Worm (Caenorhabditis elegans) whole organism, L2 larva: Measurements from ENCODE around the gene his-42.
"Not testable (repeated sequence)": the region's sequence is repeated elsewhere in the genome, so short reads cannot be mapped to it uniquely, and the experiment has no call there.

ENCODE experiments used
- C34F6.9 ChIP-seq: fragments of 150-350 bp; optimal IDR thresholded peaks from 2 replicates; lab custom pipeline; 2014; ENCODE audit warnings: missing biosample characterization, missing genetic modification characterization
- F13H6.1 ChIP-seq: sonication (generic microtip); optimal IDR thresholded peaks from 2 replicates; lab custom pipeline; 2016; ENCODE audit warnings: missing genetic modification characterization, missing compliant biosample characterization
- Y55F3AM.14 ChIP-seq: fragments of 200-800 bp; sonication (Bioruptor generic); optimal IDR thresholded peaks from 2 replicates; lab custom pipeline; 2018; ENCODE audit warnings: mild to moderate bottlenecking, missing genetic modification characterization, missing compliant biosample characterization
- alr-1 ChIP-seq: fragments of 150-350 bp; optimal IDR thresholded peaks from 2 replicates; lab custom pipeline; 2014; ENCODE audit warnings: missing biosample characterization, missing genetic modification characterization
- ama-1 ChIP-seq: fragments of 150-350 bp; optimal IDR thresholded peaks from 2 replicates; lab custom pipeline; 2018; ENCODE audit warnings: inconsistent platforms
- ceh-16 ChIP-seq: fragments of 150-350 bp; optimal IDR thresholded peaks from 2 replicates; lab custom pipeline; 2014; ENCODE audit warnings: missing biosample characterization, missing genetic modification characterization
- ceh-82 ChIP-seq: fragments of 150-350 bp; optimal IDR thresholded peaks from 2 replicates; lab custom pipeline; 2014; ENCODE audit warnings: missing biosample characterization, missing genetic modification characterization
- crh-2 ChIP-seq: sonication (generic microtip); optimal IDR thresholded peaks from 2 replicates; lab custom pipeline; 2017; ENCODE audit warnings: missing biosample characterization, missing genetic modification characterization
- egl-27 ChIP-seq: sonication (generic microtip); optimal IDR thresholded peaks from 3 replicates; lab custom pipeline; 2017; ENCODE audit warnings: missing biosample characterization, missing genetic modification reagents, missing genetic modification characterization
- fos-1 ChIP-seq: fragments of 150-350 bp; optimal IDR thresholded peaks from 2 replicates; lab custom pipeline; 2014; ENCODE audit warnings: missing biosample characterization, missing genetic modification characterization
- gmeb-1 ChIP-seq: fragments of 150-350 bp; optimal IDR thresholded peaks from 2 replicates; lab custom pipeline; 2014; ENCODE audit warnings: missing biosample characterization, missing genetic modification characterization
- lin-11 ChIP-seq: fragments of 150-350 bp; sonication (generic microtip); optimal IDR thresholded peaks from 2 replicates; lab custom pipeline; 2014; ENCODE audit warnings: missing biosample characterization, missing genetic modification characterization, inconsistent platforms, mixed read lengths
- lin-13 ChIP-seq: fragments of 150-350 bp; optimal IDR thresholded peaks from 2 replicates; lab custom pipeline; 2014; ENCODE audit warnings: missing biosample characterization, missing genetic modification reagents, missing genetic modification characterization
- lsy-2 ChIP-seq, 2 experiments: fragments of 150-350 bp in 1 of 2; sonication (generic microtip) in 1 of 2; optimal IDR thresholded peaks; 2 replicates each; lab custom pipeline; 2014 to 2017; ENCODE audit warnings: missing biosample characterization in 2 of 2, missing genetic modification characterization in 2 of 2
- mbf-1 ChIP-seq: sonication (generic microtip); optimal IDR thresholded peaks from 2 replicates; lab custom pipeline; 2017; ENCODE audit warnings: missing biosample characterization, missing genetic modification characterization
- mdl-1 ChIP-seq, 2 experiments: fragments of 150-350 bp in 1 of 2; sonication (generic microtip) in 1 of 2; optimal IDR thresholded peaks; 2 replicates each; lab custom pipeline; 2017; ENCODE audit warnings: missing biosample characterization in 2 of 2, missing genetic modification characterization in 2 of 2
- nhr-10 ChIP-seq: sonication (generic microtip); optimal IDR thresholded peaks from 2 replicates; lab custom pipeline; 2017; ENCODE audit warnings: missing biosample characterization, missing genetic modification characterization
- nhr-11 ChIP-seq: fragments of 150-350 bp; optimal IDR thresholded peaks from 2 replicates; lab custom pipeline; 2014; ENCODE audit warnings: missing biosample characterization, missing genetic modification characterization
- nhr-129 ChIP-seq: fragments of 150-350 bp; optimal IDR thresholded peaks from 2 replicates; lab custom pipeline; 2014; ENCODE audit warnings: missing biosample characterization, missing genetic modification characterization
- nhr-21 ChIP-seq: fragments of 150-350 bp; optimal IDR thresholded peaks from 2 replicates; lab custom pipeline; 2014; ENCODE audit warnings: missing biosample characterization, missing genetic modification characterization
- nhr-23 ChIP-seq: fragments of 150-350 bp; optimal IDR thresholded peaks from 2 replicates; lab custom pipeline; 2014; ENCODE audit warnings: missing biosample characterization, missing genetic modification reagents, missing genetic modification characterization
- nhr-25 ChIP-seq: fragments of 150-350 bp; sonication (generic microtip); optimal IDR thresholded peaks from 3 replicates; lab custom pipeline; 2014; ENCODE audit warnings: missing biosample characterization, missing genetic modification characterization
- nhr-6 ChIP-seq: fragments of 150-350 bp; optimal IDR thresholded peaks from 2 replicates; lab custom pipeline; 2014; ENCODE audit warnings: missing biosample characterization, missing genetic modification characterization
- nhr-77 ChIP-seq: fragments of 150-350 bp; optimal IDR thresholded peaks from 2 replicates; lab custom pipeline; 2014; ENCODE audit warnings: missing biosample characterization, missing genetic modification characterization
- skn-1 ChIP-seq: sonication (generic microtip); optimal IDR thresholded peaks from 2 replicates; lab custom pipeline; 2017; ENCODE audit warnings: missing biosample characterization, missing genetic modification characterization
- sma-3 ChIP-seq: sonication (generic microtip); optimal IDR thresholded peaks from 2 replicates; lab custom pipeline; 2016; ENCODE audit warnings: missing genetic modification reagents, missing genetic modification characterization, missing compliant biosample characterization
- sma-9 ChIP-seq, 2 experiments: fragments of 150-350 bp in 1 of 2; sonication (generic microtip) in 1 of 2; optimal IDR thresholded peaks; 2 replicates each; lab custom pipeline; 2014 to 2016; ENCODE audit warnings: missing genetic modification characterization in 2 of 2, mild to moderate bottlenecking in 1 of 2, missing biosample characterization in 1 of 2, missing compliant biosample characterization in 1 of 2, missing genetic modification reagents in 1 of 2, moderate library complexity in 1 of 2
- snpc-4 ChIP-seq: fragments of 150-350 bp; optimal IDR thresholded peaks from 2 replicates; lab custom pipeline; 2014; ENCODE audit warnings: missing biosample characterization, missing genetic modification characterization
- unc-55 ChIP-seq: fragments of 150-350 bp; sonication (generic microtip); optimal IDR thresholded peaks from 3 replicates; lab custom pipeline; 2014; ENCODE audit warnings: missing biosample characterization, missing genetic modification reagents, missing genetic modification characterization
- ztf-11 ChIP-seq: sonication (generic microtip); optimal IDR thresholded peaks from 2 replicates; lab custom pipeline; 2017; ENCODE audit warnings: missing biosample characterization, missing genetic modification characterization

The his-42 gene

DNA sequence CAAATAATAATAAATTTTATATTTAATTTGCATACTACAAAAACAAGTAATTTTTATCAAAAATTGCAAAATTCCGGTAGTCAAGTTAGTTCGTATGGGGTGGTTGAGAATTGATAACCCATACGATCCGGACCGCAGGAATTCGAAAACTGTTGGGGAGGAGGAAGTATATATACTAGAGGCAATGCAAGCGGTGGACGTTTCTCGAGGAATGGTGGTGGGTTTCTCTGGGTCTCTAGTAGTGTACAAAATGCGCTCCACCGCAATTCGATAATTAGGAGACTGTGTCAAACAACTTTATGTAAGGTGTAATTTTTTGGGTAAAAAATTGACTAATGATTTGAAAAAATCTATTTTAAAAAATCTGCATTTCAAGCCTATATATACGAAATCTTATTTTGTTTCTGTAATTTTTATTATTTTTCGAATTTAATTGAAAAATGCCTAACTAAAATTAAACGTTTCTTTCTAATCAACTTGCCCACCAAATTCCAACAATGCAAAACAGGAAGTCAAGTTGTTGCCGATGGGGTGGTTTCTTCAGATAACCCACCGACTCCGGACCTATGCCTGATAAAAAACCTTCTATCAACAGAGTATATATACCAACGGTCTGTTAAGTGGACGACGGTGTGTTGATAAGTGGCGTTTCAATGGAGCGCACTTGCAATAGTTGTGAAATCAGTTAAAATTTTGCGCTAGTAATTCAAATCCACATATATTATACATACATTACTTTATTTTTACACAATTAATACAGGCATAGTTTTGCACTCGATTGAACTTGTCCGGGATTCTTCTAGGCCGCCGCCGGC, 6.1 kb upstream of the his-42 start (continued):
- TF ChIP-seq lin-13 (GFP tag; lab: Kevin White, UChicago): peak; percentile 93
- TF ChIP-seq nhr-21 (tag; lab: Kevin White, UChicago): peak; percentile 96
- peak; percentile 61 to 62 for TF ChIP-seq mdl-1 (tag; optimal IDR thresholded peaks at IDR 0.05; lab: Kevin White, UChicago)
- peak; percentile 92 for TF ChIP-seq C34F6.9 (tag; lab: Kevin White, UChicago)

DNA sequence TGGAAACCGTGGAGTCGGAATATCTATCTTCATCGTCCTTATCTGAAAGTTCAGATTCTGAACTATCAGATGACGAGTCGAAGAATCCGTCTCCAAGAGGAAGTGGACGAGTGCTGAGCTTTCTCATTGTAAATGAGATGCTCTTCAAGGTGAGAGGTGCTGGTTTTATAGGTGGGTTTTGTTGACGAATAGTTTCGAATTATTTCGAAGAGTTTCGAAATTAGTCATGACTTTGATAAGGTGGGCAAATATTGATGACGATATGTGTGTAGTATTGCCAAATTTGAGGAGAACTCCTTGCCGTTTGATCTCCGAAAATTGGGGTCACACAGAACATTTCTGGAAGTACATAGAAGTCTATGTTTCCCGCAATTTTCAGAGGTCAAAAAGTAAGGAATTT, 5.0 kb upstream of the his-42 start, which contains the start of gene F08G2.5:
TSS of gene F08G2.5 (minus strand) at position 127 of the 400 bp plus-strand sequence.
- no peak for TF ChIP-seq sma-9 (GFP tag; optimal IDR thresholded peaks at IDR 0.05; lab: Kevin White, UChicago)
- TF ChIP-seq sma-9 (tag; optimal IDR thresholded peaks at IDR 0.05; lab: Kevin White, UChicago): no peak
- no peak for TF ChIP-seq nhr-77
- TF ChIP-seq C34F6.9 (tag; lab: Kevin White, UChicago): peak; percentile 1
- no peak for TF ChIP-seq nhr-129
- peak; percentile 4 for TF ChIP-seq gmeb-1 (tag; lab: Kevin White, UChicago)
- no peak for TF ChIP-seq nhr-6 (tag; lab: Kevin White, UChicago)
- TF ChIP-seq ceh-16 (tag; lab: Kevin White, UChicago): no peak
- no peak for TF ChIP-seq mbf-1 (tag; lab: Kevin White, UChicago)
- TF ChIP-seq nhr-23 (tag; lab: Kevin White, UChicago): no peak
- TF ChIP-seq lin-11 (tag; lab: Kevin White, UChicago): no peak
- TF ChIP-seq snpc-4: no peak
- no peak for TF ChIP-seq F13H6.1 (tag; lab: Kevin White, UChicago)
- peak; percentile 58 for TF ChIP-seq fos-1

DNA sequence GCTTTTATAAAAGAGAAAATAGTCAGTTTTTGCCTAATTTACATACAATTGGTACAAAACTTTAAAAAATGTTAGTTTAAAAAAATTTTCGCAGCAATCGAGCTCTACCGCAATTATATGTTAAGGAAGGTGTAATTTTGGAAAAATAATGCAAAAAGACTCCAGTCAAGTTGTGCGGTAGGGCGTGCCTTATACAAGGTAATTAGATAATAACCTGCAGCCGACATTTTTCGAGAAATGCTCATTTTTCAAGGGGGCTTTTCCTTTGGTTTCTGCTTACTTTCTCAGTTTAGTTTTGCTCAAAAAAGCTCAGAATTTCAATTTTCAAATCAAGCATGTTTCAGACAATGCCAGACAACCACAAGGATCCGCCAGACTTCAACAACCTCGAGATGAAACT, 1.8 kb upstream of the his-42 start, which contains the start of gene F08G2.4:
TSS of gene F08G2.4 (plus strand) at position 348 of the 400 bp plus-strand sequence.
- TF ChIP-seq lin-13 (GFP tag; lab: Kevin White, UChicago) (no peak), skn-1 (tag; lab: Kevin White, UChicago) (no peak), ztf-11 (no peak), unc-55 (GFP tag; lab: Kevin White, UChicago) (no peak), alr-1 (tag; lab: Kevin White, UChicago) (no peak), ceh-82 (tag; lab: Kevin White, UChicago) (no peak), lin-11 (tag; lab: Kevin White, UChicago) (no peak), nhr-11 (tag; lab: Kevin White, UChicago) (no peak), nhr-6 (tag; lab: Kevin White, UChicago) (no peak), egl-27 (tag; lab: Kevin White, UChicago) (no peak), ceh-16 (tag; lab: Kevin White, UChicago) (no peak), ama-1 (lab: Kevin White, UChicago) (no peak), C34F6.9 (tag; lab: Kevin White, UChicago) (no peak)

DNA sequence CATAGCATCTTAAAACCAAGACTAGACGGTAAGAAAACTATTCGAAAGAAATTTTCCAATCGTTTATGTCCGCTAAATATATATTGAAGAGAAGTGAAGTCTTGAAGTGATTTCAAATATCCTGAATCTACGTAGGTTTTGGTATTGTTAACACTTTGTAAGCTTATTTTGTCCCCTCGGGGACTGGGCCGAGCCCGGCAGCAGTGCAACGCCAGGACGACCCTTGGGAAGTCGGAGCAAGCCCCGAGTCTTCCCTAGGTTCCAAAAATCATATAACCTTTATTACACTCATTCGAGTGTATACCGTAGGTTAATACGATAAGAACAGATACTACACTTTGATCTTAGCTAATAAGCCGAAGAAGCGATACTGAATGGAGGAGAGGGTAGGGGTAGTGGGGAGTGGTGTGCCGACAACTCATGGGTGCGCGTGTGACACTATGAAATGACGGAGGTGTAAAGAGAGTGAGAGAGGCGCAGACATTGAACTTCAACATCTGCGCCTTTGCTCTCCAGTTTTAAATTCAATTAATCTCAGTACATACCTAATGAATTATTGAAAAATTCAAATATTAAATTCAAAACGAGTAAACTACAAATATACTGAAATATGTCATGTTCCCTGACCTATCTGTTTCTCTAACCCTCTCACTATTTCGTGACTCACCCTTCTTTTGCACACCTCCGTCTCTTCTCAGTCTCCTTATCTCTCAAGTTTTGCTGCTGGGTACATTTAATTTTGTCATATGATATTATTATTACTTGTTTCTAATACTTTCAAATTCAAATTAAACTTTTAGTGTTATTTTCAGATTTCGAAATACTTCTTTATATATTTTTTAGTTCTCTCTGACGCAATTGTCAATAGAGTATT, 863 bp upstream of the his-42 start:
- peak; percentile 40 for TF ChIP-seq lin-13 (GFP tag; lab: Kevin White, UChicago)
- TF ChIP-seq C34F6.9 (tag; lab: Kevin White, UChicago): peak; percentile 72
- TF ChIP-seq nhr-10 (tag; lab: Kevin White, UChicago): peak; percentile 41
- peak; percentile 3 for TF ChIP-seq ceh-16 (tag; lab: Kevin White, UChicago)
- peak; percentile 66 for TF ChIP-seq nhr-21 (tag; lab: Kevin White, UChicago)
- peak; percentile 80 for TF ChIP-seq sma-3
- peak; percentile 6 to 22 for TF ChIP-seq lsy-2 (tag; optimal IDR thresholded peaks at IDR 0.05; lab: Kevin White, UChicago)
- peak; percentile 49 for TF ChIP-seq fos-1
- TF ChIP-seq F13H6.1 (tag; lab: Kevin White, UChicago): peak; percentile 51
- TF ChIP-seq crh-2 (tag; lab: Kevin White, UChicago): peak; percentile 42
- TF ChIP-seq nhr-25 (tag; lab: Kevin White, UChicago): peak; percentile 1
- peak in 1 of 2 experiments; percentile 18 for TF ChIP-seq mdl-1 (tag; optimal IDR thresholded peaks at IDR 0.05; lab: Kevin White, UChicago)
- peak; percentile 30 for TF ChIP-seq sma-9 (GFP tag; optimal IDR thresholded peaks at IDR 0.05; lab: Kevin White, UChicago)
- TF ChIP-seq sma-9 (tag; optimal IDR thresholded peaks at IDR 0.05; lab: Kevin White, UChicago): not testable (repeated sequence)
- peak; percentile 86 for TF ChIP-seq ama-1 (lab: Kevin White, UChicago)
- TF ChIP-seq gmeb-1 (tag; lab: Kevin White, UChicago): peak; percentile 15
- TF ChIP-seq snpc-4: peak; percentile 94
- peak; percentile 28 for TF ChIP-seq Y55F3AM.14 (GFP tag; lab: Kevin White, UChicago)
